Worm (Caenorhabditis elegans): ENCODE measurements around the gene D1044.1.

- TF ChIP-seq fos-1 (tag; optimal IDR thresholded peaks at IDR 0.05) (no peak), mdl-1 (tag; optimal IDR thresholded peaks at IDR 0.05) (no peak), egl-27 (tag; optimal IDR thresholded peaks at IDR 0.05) (no peak), lin-39 (tag; optimal IDR thresholded peaks at IDR 0.05) (no peak), elt-2 (tag; optimal IDR thresholded peaks at IDR 0.05) (peak; percentile 70), nfya-1 (tag; optimal IDR thresholded peaks at IDR 0.05; ENCODE audit: insufficient read depth) (no peak), unc-39 (tag; optimal IDR thresholded peaks at IDR 0.05) (no peak), tbx-2 (tag; optimal IDR thresholded peaks at IDR 0.05) (no peak), ceh-9 (tag; optimal IDR thresholded peaks at IDR 0.05) (no peak), aly-2 (tag; optimal IDR thresholded peaks at IDR 0.05) (no peak)
Observed at ce11 chrIII:5546730-5547129, 2.6 kb downstream of the D1044.1 start, which contains the start of gene F09F7.5.
